Fruit fly (Drosophila melanogaster) whole organism, pupa: Measurements from ENCODE around the gene AIF.

Experiments
- CG10348 ChIP-seq: fragments of 200-800 bp; sonication (Bioruptor generic); IDR thresholded peaks from 2 replicates; pipeline ENCODE4 v1.3.6; 2022; ENCODE audit warnings: missing biosample characterization, missing genetic modification characterization
- CG12605 ChIP-seq: fragments of 200-800 bp; sonication (Bioruptor generic); IDR thresholded peaks from 2 replicates; pipeline ENCODE4 v1.3.6; 2022; ENCODE audit warnings: missing biosample characterization, missing genetic modification characterization
- CG13204 ChIP-seq: fragments of 200-800 bp; sonication (Bioruptor generic); optimal IDR thresholded peaks from 2 replicates; lab custom pipeline; 2018; ENCODE audit warnings: missing biosample characterization, mild to moderate bottlenecking, missing genetic modification characterization, moderate library complexity
- CG14655 ChIP-seq: fragments of 200-800 bp; sonication (Bioruptor generic); optimal IDR thresholded peaks from 3 replicates; lab custom pipeline; 2017; ENCODE audit warnings: mild to moderate bottlenecking, missing biosample characterization, missing genetic modification reagents, missing genetic modification characterization
- CG15710 ChIP-seq: fragments of 200-800 bp; sonication (Bioruptor generic); optimal IDR thresholded peaks from 2 replicates; lab custom pipeline; 2018; ENCODE audit warnings: missing biosample characterization, mild to moderate bottlenecking, missing genetic modification characterization, moderate library complexity
- CG17806 ChIP-seq: fragments of 200-800 bp; sonication (Bioruptor generic); optimal IDR thresholded peaks from 2 replicates; lab custom pipeline; 2018; ENCODE audit warnings: missing biosample characterization, mild to moderate bottlenecking, missing genetic modification characterization, moderate library complexity
- CG32121 ChIP-seq: fragments of 200-800 bp; sonication (Bioruptor generic); IDR thresholded peaks from 2 replicates; pipeline ENCODE4 v1.3.6; 2022; ENCODE audit warnings: missing biosample characterization, missing genetic modification characterization
- CG34367 ChIP-seq: fragments of 200-800 bp; sonication (Bioruptor generic); optimal IDR thresholded peaks from 2 replicates; lab custom pipeline; 2018; ENCODE audit warnings: missing biosample characterization, mild to moderate bottlenecking, missing genetic modification characterization
- CG4496 ChIP-seq: fragments of 200-800 bp; sonication (Bioruptor generic); IDR thresholded peaks from 3 replicates; pipeline ENCODE4 v1.3.6; 2022; ENCODE audit warnings: missing biosample characterization, missing genetic modification characterization
- CG8159 ChIP-seq: fragments of 200-800 bp; sonication (Bioruptor generic); optimal IDR thresholded peaks from 3 replicates; lab custom pipeline; 2018; ENCODE audit warnings: missing biosample characterization, mild to moderate bottlenecking, missing genetic modification characterization, moderate library complexity
- CG8301 ChIP-seq: fragments of 200-800 bp; sonication (Bioruptor generic); optimal IDR thresholded peaks from 2 replicates; lab custom pipeline; 2018; ENCODE audit warnings: missing biosample characterization, mild to moderate bottlenecking, missing genetic modification characterization
- CG9948 ChIP-seq: fragments of 200-800 bp; sonication (Bioruptor generic); optimal IDR thresholded peaks from 2 replicates; lab custom pipeline; 2018; ENCODE audit warnings: missing biosample characterization, mild to moderate bottlenecking, missing genetic modification characterization, moderate library complexity
- D1 ChIP-seq: fragments of 200-800 bp; sonication (Bioruptor generic); optimal IDR thresholded peaks from 2 replicates; lab custom pipeline; 2018; ENCODE audit warnings: missing biosample characterization, mild to moderate bottlenecking, missing genetic modification characterization, moderate library complexity
- EcR ChIP-seq: fragments of 200-800 bp; sonication (Bioruptor generic); optimal IDR thresholded peaks from 3 replicates; lab custom pipeline; 2019; ENCODE audit warnings: missing biosample characterization, missing genetic modification characterization, mild to moderate bottlenecking, moderate library complexity, missing genetic modification reagents
- Ets98B ChIP-seq: fragments of 200-800 bp; sonication (Bioruptor generic); IDR thresholded peaks from 2 replicates; pipeline ENCODE4 v1.3.6; 2022; ENCODE audit warnings: missing biosample characterization, missing genetic modification characterization
- Pif1A ChIP-seq: fragments of 200-800 bp; sonication (Bioruptor generic); optimal IDR thresholded peaks from 3 replicates; lab custom pipeline; 2016; ENCODE audit warnings: missing biosample characterization, missing genetic modification characterization
- Pif1B ChIP-seq: fragments of 200-800 bp; sonication (Bioruptor generic); optimal IDR thresholded peaks from 3 replicates; lab custom pipeline; 2016; ENCODE audit warnings: missing biosample characterization, missing genetic modification characterization
- Snoo ChIP-seq: fragments of 200-800 bp; sonication (Bioruptor generic); optimal IDR thresholded peaks from 3 replicates; lab custom pipeline; 2017; ENCODE audit warnings: missing biosample characterization, mild to moderate bottlenecking, missing genetic modification characterization, inconsistent platforms
- fd96Ca ChIP-seq: fragments of 200-800 bp; sonication (Bioruptor generic); IDR thresholded peaks from 3 replicates; pipeline ENCODE4 v1.3.6; 2022; ENCODE audit warnings: missing biosample characterization, missing genetic modification characterization
- gl ChIP-seq: fragments of 200-800 bp; sonication (Bioruptor generic); optimal IDR thresholded peaks from 2 replicates; lab custom pipeline; 2018; ENCODE audit warnings: missing biosample characterization, mild to moderate bottlenecking, missing genetic modification characterization
- rn ChIP-seq: fragments of 200-800 bp; sonication (Bioruptor generic); IDR thresholded peaks from 2 replicates; pipeline ENCODE4 v1.3.6; 2022; ENCODE audit warnings: missing biosample characterization, missing genetic modification characterization

The AIF gene

dm6 chr2L:2151544-2152290, at the start of gene AIF:
AIF (plus strand) TSS chr2L:2151754.
- TF ChIP-seq Ets98B (GFP tag; lab: Robert Waterston, UW) (no peak), CG8159 (tag; lab: Kevin White, UChicago) (no peak), CG32121 (no peak), CG12605 (GFP tag; lab: Robert Waterston, UW) (no peak), CG14655 (no peak), CG34367 (tag; lab: Kevin White, UChicago) (no peak), fd96Ca (GFP tag; lab: Robert Waterston, UW) (no peak), rn (GFP tag; lab: Robert Waterston, UW) (no peak), CG13204 (GFP tag; lab: Kevin White, UChicago) (no peak), CG4496 (GFP tag; lab: Robert Waterston, UW) (no peak), Snoo (no peak), CG9948 (tag; lab: Kevin White, UChicago) (no peak), D1 (no peak), CG8301 (tag; lab: Kevin White, UChicago) (no peak), CG10348 (no peak), CG15710 (no peak), EcR (GFP tag; lab: Kevin White, UChicago) (no peak)

dm6 chr2L:2109746-2110145, 41.8 kb upstream of the AIF start, which contains the start of gene dpr3:
dpr3 (minus strand) TSS chr2L:2109878.
- TF ChIP-seq Snoo (no peak), CG34367 (tag; lab: Kevin White, UChicago) (no peak), CG14655 (no peak), gl (no peak), CG8159 (tag; lab: Kevin White, UChicago) (no peak), EcR (GFP tag; lab: Kevin White, UChicago) (no peak), CG4496 (GFP tag; lab: Robert Waterston, UW) (no peak)

dm6 chr2L:2110350-2110888, 41.1 kb upstream of the AIF start:
- TF ChIP-seq Pif1A (no peak), CG34367 (tag; lab: Kevin White, UChicago) (no peak), CG10348 (no peak), Snoo (no peak), CG13204 (GFP tag; lab: Kevin White, UChicago) (no peak), CG17806 (tag; lab: Kevin White, UChicago) (no peak), CG8301 (tag; lab: Kevin White, UChicago) (no peak), Pif1B (GFP tag; lab: Kevin White, UChicago) (no peak), CG32121 (no peak), CG8159 (tag; lab: Kevin White, UChicago) (no peak), D1 (no peak), EcR (GFP tag; lab: Kevin White, UChicago) (no peak), CG15710 (no peak), CG14655 (no peak), CG9948 (tag; lab: Kevin White, UChicago) (no peak), rn (GFP tag; lab: Robert Waterston, UW) (no peak), gl (no peak), fd96Ca (GFP tag; lab: Robert Waterston, UW) (no peak)

- TF ChIP-seq CG13204 (GFP tag; lab: Kevin White, UChicago) (no peak), CG17806 (tag; lab: Kevin White, UChicago) (no peak), CG8159 (tag; lab: Kevin White, UChicago) (no peak), CG9948 (tag; lab: Kevin White, UChicago) (no peak), fd96Ca (GFP tag; lab: Robert Waterston, UW) (no peak), CG12605 (GFP tag; lab: Robert Waterston, UW) (no peak), CG32121 (no peak), gl (no peak), Pif1A (no peak), rn (GFP tag; lab: Robert Waterston, UW) (no peak), CG15710 (no peak), CG10348 (no peak), CG34367 (tag; lab: Kevin White, UChicago) (no peak)
These were observed 22.4 kb upstream of the AIF start, which contains the start of gene CG4259 for dm6 chr2L:2129137-2129536. CG4259 (minus strand) TSS chr2L:2129237.

dm6 chr2L:2130157-2130987, 21.2 kb upstream of the AIF start, which contains the start of gene Glyp:
Glyp (plus strand) TSS chr2L:2130813.
- TF ChIP-seq gl (peak; percentile 84), CG10348 (peak; percentile 83), CG32121 (peak; percentile 98), Snoo (peak; percentile 97), CG12605 (GFP tag; lab: Robert Waterston, UW) (peak; percentile 83), CG14655 (peak; percentile 98), CG17806 (tag; lab: Kevin White, UChicago) (peak; percentile 96), CG8301 (tag; lab: Kevin White, UChicago) (peak; percentile 97), CG15710 (peak; percentile 97), Pif1A (peak; percentile 96), CG13204 (GFP tag; lab: Kevin White, UChicago) (peak; percentile 93), CG8159 (tag; lab: Kevin White, UChicago) (peak; percentile 98), CG34367 (tag; lab: Kevin White, UChicago) (peak; percentile 94), Pif1B (GFP tag; lab: Kevin White, UChicago) (peak; percentile 98), Ets98B (GFP tag; lab: Robert Waterston, UW) (peak; percentile 95), CG4496 (GFP tag; lab: Robert Waterston, UW) (peak; percentile 94), CG9948 (tag; lab: Kevin White, UChicago) (peak; percentile 97), fd96Ca (GFP tag; lab: Robert Waterston, UW) (peak; percentile 97), EcR (GFP tag; lab: Kevin White, UChicago) (peak; percentile 97), rn (GFP tag; lab: Robert Waterston, UW) (peak; percentile 85), D1 (peak; percentile 77)
